Worm (Caenorhabditis elegans): ENCODE results near the gene M05D6.8.

The M05D6.8 gene

ce11 chrII:8516783-8517182 is 45.7 kb upstream of the M05D6.8 start, which contains the start of gene rnh-2 (continued):
- TF ChIP-seq T26A8.4 (GFP tag; IDR thresholded peaks at IDR 0.05) = no peak
- no peak for TF ChIP-seq spr-1 (tag; optimal IDR thresholded peaks at IDR 0.05)
- no peak for TF ChIP-seq attf-4 (tag; optimal IDR thresholded peaks at IDR 0.05)
- TF ChIP-seq Y75B8A.6 (GFP tag; IDR thresholded peaks at IDR 0.05) = no peak
- no peak for TF ChIP-seq Y105C5A.15 (GFP tag; IDR thresholded peaks at IDR 0.05)
- peak; percentile 62 for TF ChIP-seq duxl-1 (tag; optimal IDR thresholded peaks at IDR 0.05; ENCODE audit: poor library complexity)
- TF ChIP-seq saeg-2 (GFP tag; IDR thresholded peaks at IDR 0.05) = no peak
- no peak for TF ChIP-seq lin-39 (tag; optimal IDR thresholded peaks at IDR 0.05)
- TF ChIP-seq set-16 (GFP tag; IDR thresholded peaks at IDR 0.05) = no peak
- no peak for TF ChIP-seq lin-1 (GFP tag; IDR thresholded peaks at IDR 0.05)
- TF ChIP-seq mep-1 (tag; optimal IDR thresholded peaks at IDR 0.05) = peak; percentile 82
- TF ChIP-seq nhr-28 (tag; optimal IDR thresholded peaks at IDR 0.05) = peak; percentile 54
- no peak for TF ChIP-seq cey-2 (tag; optimal IDR thresholded peaks at IDR 0.05; ENCODE audit: borderline replicate concordance, insufficient read depth)
- TF ChIP-seq zfp-2 (tag; optimal IDR thresholded peaks at IDR 0.05) = no peak
- TF ChIP-seq daf-8 (GFP tag; IDR thresholded peaks at IDR 0.05) = no peak
- TF ChIP-seq unc-130 (GFP tag; optimal IDR thresholded peaks at IDR 0.05) = peak; percentile 95
- TF ChIP-seq F10B5.3 (tag; optimal IDR thresholded peaks at IDR 0.05) = no peak
- TF ChIP-seq dmd-8 (GFP tag; IDR thresholded peaks at IDR 0.05) = no peak
- no peak for TF ChIP-seq ztf-7 (tag; optimal IDR thresholded peaks at IDR 0.05)
- TF ChIP-seq T20F7.1 (GFP tag; optimal IDR thresholded peaks at IDR 0.05) = peak; percentile 79
- TF ChIP-seq ctbp-1 (GFP tag; IDR thresholded peaks at IDR 0.05) = no peak
- no peak for TF ChIP-seq zfp-3 (GFP tag; conservative IDR thresholded peaks at IDR 0.05)
- no peak for TF ChIP-seq F44E2.7 (GFP tag; IDR thresholded peaks at IDR 0.05)
- peak; percentile 45 for TF ChIP-seq nhr-6 (tag; optimal IDR thresholded peaks at IDR 0.05)
- peak in 1 of 2 experiments; percentile 96 for TF ChIP-seq unc-62 (GFP tag; optimal IDR thresholded peaks at IDR 0.05 in 1 of 2)
- no peak for TF ChIP-seq unc-62 (tag; optimal IDR thresholded peaks at IDR 0.05)
- no peak for TF ChIP-seq arid-1 (GFP tag; conservative IDR thresholded peaks at IDR 0.05)
- peak; percentile 7 for TF ChIP-seq mxl-3 (GFP tag; optimal IDR thresholded peaks at IDR 0.05)
- peak in 1 of 2 experiments; percentile 79 for TF ChIP-seq hif-1 (tag; optimal IDR thresholded peaks at IDR 0.05)
- no peak for TF ChIP-seq daf-19 (GFP tag; conservative IDR thresholded peaks at IDR 0.05)
- no peak for TF ChIP-seq ceh-32 (tag; optimal IDR thresholded peaks at IDR 0.05; ENCODE audit: poor library complexity)
- no peak for TF ChIP-seq F49E8.2 (tag; optimal IDR thresholded peaks at IDR 0.05; ENCODE audit: borderline replicate concordance)
- no peak for TF ChIP-seq vab-7 (GFP tag; IDR thresholded peaks at IDR 0.05)
- TF ChIP-seq egl-27 (tag; optimal IDR thresholded peaks at IDR 0.05) = no peak
- TF ChIP-seq F37D6.2 (tag; optimal IDR thresholded peaks at IDR 0.05) = no peak
- TF ChIP-seq dmd-6 (GFP tag; IDR thresholded peaks at IDR 0.05) = peak; percentile 31; the same call in 1 of the 2 replicates
- no peak for TF ChIP-seq nhr-42 (GFP tag; IDR thresholded peaks at IDR 0.05)
- TF ChIP-seq ceh-82 (tag; optimal IDR thresholded peaks at IDR 0.05) = no peak
- TF ChIP-seq nhr-41 (GFP tag; IDR thresholded peaks at IDR 0.05) = no peak
- no peak for TF ChIP-seq D1046.2 (GFP tag; IDR thresholded peaks at IDR 0.05)
- no peak for TF ChIP-seq hmg-1.1 (GFP tag; IDR thresholded peaks at IDR 0.05)
- TF ChIP-seq dve-1 (tag; optimal IDR thresholded peaks at IDR 0.05; ENCODE audit: insufficient read depth) = peak; percentile 60
- no peak for TF ChIP-seq zip-11 (GFP tag; IDR thresholded peaks at IDR 0.05)
- no peak for TF ChIP-seq aly-2 (tag; optimal IDR thresholded peaks at IDR 0.05)
- peak; percentile 24 for TF ChIP-seq lin-15B (tag; optimal IDR thresholded peaks at IDR 0.05)
- TF ChIP-seq nhr-10 (tag; optimal IDR thresholded peaks at IDR 0.05) = no peak
- TF ChIP-seq ZK337.2 (GFP tag; IDR thresholded peaks at IDR 0.05) = peak; percentile 70; the same call in 1 of the 2 replicates
- 0 out of 2 replicates have a peak, but pooled peaks have one; percentile 57 for TF ChIP-seq ceh-44 (GFP tag; IDR thresholded peaks at IDR 0.05)
- TF ChIP-seq fkh-10 (GFP tag; optimal IDR thresholded peaks at IDR 0.05) = no peak
- TF ChIP-seq rbr-2 (tag; optimal IDR thresholded peaks at IDR 0.05) = peak; percentile 49
- no peak for TF ChIP-seq nhr-76 (tag; optimal IDR thresholded peaks at IDR 0.05)
- TF ChIP-seq unc-39 (tag; optimal IDR thresholded peaks at IDR 0.05) = no peak
- peak; percentile 80 for TF ChIP-seq aha-1 (tag)

Measured in whole organism, L4 larva.